Worm (Caenorhabditis elegans) whole organism, midembryonic: ENCODE measurements around the gene madd-3.

ENCODE experiments used
- T22C8.4 ChIP-seq: fragments of 200-800 bp; sonication (Bioruptor generic); IDR thresholded peaks from 2 replicates; pipeline ENCODE4 v1.3.6; 2022; ENCODE audit warnings: missing genetic modification characterization, missing compliant biosample characterization
- cog-1 ChIP-seq: sonication (generic microtip); optimal IDR thresholded peaks from 2 replicates; lab custom pipeline; 2016; ENCODE audit warnings: missing genetic modification characterization, missing compliant biosample characterization
- flt-1 ChIP-seq: fragments of 200-800 bp; sonication (Bioruptor generic); IDR thresholded peaks from 2 replicates; pipeline ENCODE4 v1.3.6; 2022; ENCODE audit warnings: missing genetic modification characterization, missing compliant biosample characterization
- klf-2 ChIP-seq: fragments of 200-800 bp; sonication (Bioruptor generic); conservative IDR thresholded peaks from 2 replicates; pipeline ENCODE4 v1.3.6; 2022; ENCODE audit warnings: missing genetic modification reagents, missing genetic modification characterization, missing compliant biosample characterization
- med-1 ChIP-seq: sonication (generic microtip); optimal IDR thresholded peaks from 2 replicates; lab custom pipeline; 2017; ENCODE audit warnings: missing genetic modification characterization, mild to moderate bottlenecking, missing compliant biosample characterization, antibody characterized with exemption, missing genetic modification reagents; ENCODE audit not compliant: insufficient read depth
- ref-1 ChIP-seq: fragments of 200-800 bp; sonication (Bioruptor generic); conservative IDR thresholded peaks from 2 replicates; pipeline ENCODE4 v1.3.6; 2022; ENCODE audit warnings: missing genetic modification reagents, missing genetic modification characterization, missing compliant biosample characterization
- tab-1 ChIP-seq: fragments of 200-800 bp; sonication (Bioruptor generic); IDR thresholded peaks from 2 replicates; pipeline ENCODE4 v1.3.6; 2022; ENCODE audit warnings: missing genetic modification characterization, missing compliant biosample characterization
- ztf-23 ChIP-seq: fragments of 200-800 bp; sonication (Bioruptor generic); IDR thresholded peaks from 2 replicates; pipeline ENCODE4 v1.3.6; 2022; ENCODE audit warnings: missing genetic modification reagents, missing genetic modification characterization, missing compliant biosample characterization
- ztf-29 ChIP-seq: fragments of 200-800 bp; sonication (Bioruptor generic); IDR thresholded peaks from 2 replicates; pipeline ENCODE4 v1.3.6; 2022; ENCODE audit warnings: missing genetic modification reagents, missing genetic modification characterization, missing compliant biosample characterization

madd-3 gene

ce11 chrX:14292632-14293031 is 3.8 kb downstream of the madd-3 start:
- TF ChIP-seq flt-1 (GFP tag; lab: Robert Waterston, UW): no peak
- TF ChIP-seq ref-1 (GFP tag; lab: Robert Waterston, UW): no peak
- TF ChIP-seq tab-1 (GFP tag; lab: Robert Waterston, UW): no peak
- TF ChIP-seq ztf-23: no peak
- TF ChIP-seq klf-2: no peak
- TF ChIP-seq cog-1 (tag; lab: Kevin White, UChicago): no peak
- TF ChIP-seq med-1: no peak
- no peak for TF ChIP-seq ztf-29 (GFP tag; lab: Robert Waterston, UW)
- TF ChIP-seq T22C8.4 (GFP tag; lab: Robert Waterston, UW): no peak

- no peak for TF ChIP-seq ztf-23
- TF ChIP-seq tab-1 (GFP tag; lab: Robert Waterston, UW): no peak
- TF ChIP-seq T22C8.4 (GFP tag; lab: Robert Waterston, UW): no peak
- no peak for TF ChIP-seq ref-1 (GFP tag; lab: Robert Waterston, UW)
- TF ChIP-seq flt-1 (GFP tag; lab: Robert Waterston, UW): no peak
- TF ChIP-seq med-1: no peak
- no peak for TF ChIP-seq klf-2
- no peak for TF ChIP-seq cog-1 (tag; lab: Kevin White, UChicago)
- no peak for TF ChIP-seq ztf-29 (GFP tag; lab: Robert Waterston, UW)
These were observed 6.5 kb downstream of the madd-3 start for ce11 chrX:14289993-14290392.

ce11 chrX:14287888-14288287 is 8.6 kb downstream of the madd-3 start:
- TF ChIP-seq tab-1 (GFP tag; lab: Robert Waterston, UW) (no peak), ref-1 (GFP tag; lab: Robert Waterston, UW) (no peak), klf-2 (no peak), med-1 (no peak), flt-1 (GFP tag; lab: Robert Waterston, UW) (no peak)

- no peak for TF ChIP-seq med-1
- no peak for TF ChIP-seq ref-1 (GFP tag; lab: Robert Waterston, UW)
- TF ChIP-seq ztf-29 (GFP tag; lab: Robert Waterston, UW): no peak
- no peak for TF ChIP-seq cog-1 (tag; lab: Kevin White, UChicago)
- TF ChIP-seq ztf-23: no peak
- TF ChIP-seq tab-1 (GFP tag; lab: Robert Waterston, UW): no peak
- TF ChIP-seq T22C8.4 (GFP tag; lab: Robert Waterston, UW): no peak
- no peak for TF ChIP-seq klf-2
- no peak for TF ChIP-seq flt-1 (GFP tag; lab: Robert Waterston, UW)
These were observed 14.9 kb downstream of the madd-3 start, which contains the start of gene E02H4.2 for ce11 chrX:14281526-14281925. Gene E02H4.2, minus strand, starts transcription at chrX:14281626.

ce11 chrX:14267781-14268180 is 28.7 kb downstream of the madd-3 start, which contains the start of gene del-1:
Gene del-1, plus strand, starts transcription at chrX:14268081.
- TF ChIP-seq med-1 (no peak), T22C8.4 (GFP tag; lab: Robert Waterston, UW) (no peak), flt-1 (GFP tag; lab: Robert Waterston, UW) (no peak), tab-1 (GFP tag; lab: Robert Waterston, UW) (no peak), cog-1 (tag; lab: Kevin White, UChicago) (no peak), klf-2 (no peak), ztf-23 (no peak), ref-1 (GFP tag; lab: Robert Waterston, UW) (no peak), ztf-29 (GFP tag; lab: Robert Waterston, UW) (no peak)

- TF ChIP-seq cog-1 (tag; lab: Kevin White, UChicago) (no peak), med-1 (no peak), flt-1 (GFP tag; lab: Robert Waterston, UW) (no peak), ztf-29 (GFP tag; lab: Robert Waterston, UW) (no peak), tab-1 (GFP tag; lab: Robert Waterston, UW) (no peak), ztf-23 (no peak), T22C8.4 (GFP tag; lab: Robert Waterston, UW) (no peak), ref-1 (GFP tag; lab: Robert Waterston, UW) (no peak), klf-2 (no peak)
These were observed 29.3 kb downstream of the madd-3 start for ce11 chrX:14267170-14267569.

ce11 chrX:14263473-14263872 is 33.0 kb downstream of the madd-3 start, which contains the start of gene E02H4.8:
Gene E02H4.8, minus strand, starts transcription at chrX:14263573.
- no peak for TF ChIP-seq med-1
- no peak for TF ChIP-seq flt-1 (GFP tag; lab: Robert Waterston, UW)

- no peak for TF ChIP-seq ztf-23
- no peak for TF ChIP-seq T22C8.4 (GFP tag; lab: Robert Waterston, UW)
- no peak for TF ChIP-seq med-1
- TF ChIP-seq klf-2: no peak
- TF ChIP-seq flt-1 (GFP tag; lab: Robert Waterston, UW): no peak
- TF ChIP-seq ref-1 (GFP tag; lab: Robert Waterston, UW): no peak
These were observed 38.8 kb downstream of the madd-3 start, which contains the start of gene E02H4.4 for ce11 chrX:14257661-14258060. Gene E02H4.4, plus strand, starts transcription at chrX:14257961.

- no peak for TF ChIP-seq cog-1 (tag; lab: Kevin White, UChicago)
These were observed 40.5 kb downstream of the madd-3 start, which contains the start of gene E02H4.7 for ce11 chrX:14255973-14256372. Gene E02H4.7, plus strand, starts transcription at chrX:14256273.

- TF ChIP-seq ref-1 (GFP tag; lab: Robert Waterston, UW) (no peak), ztf-23 (no peak), T22C8.4 (GFP tag; lab: Robert Waterston, UW) (no peak), flt-1 (GFP tag; lab: Robert Waterston, UW) (no peak), med-1 (no peak), tab-1 (GFP tag; lab: Robert Waterston, UW) (no peak), ztf-29 (GFP tag; lab: Robert Waterston, UW) (no peak), klf-2 (no peak), cog-1 (tag; lab: Kevin White, UChicago) (no peak)
These were observed 41.4 kb downstream of the madd-3 start, which contains the start of gene E02H4.5 for ce11 chrX:14255031-14255430. Gene E02H4.5, minus strand, starts transcription at chrX:14255131.

ce11 chrX:14252042-14252441 is 44.4 kb downstream of the madd-3 start, which contains the start of gene E02H4.6:
Gene E02H4.6, minus strand, starts transcription at chrX:14252142.
- TF ChIP-seq T22C8.4 (GFP tag; lab: Robert Waterston, UW): no peak
- TF ChIP-seq tab-1 (GFP tag; lab: Robert Waterston, UW): no peak
- no peak for TF ChIP-seq ztf-29 (GFP tag; lab: Robert Waterston, UW)
- TF ChIP-seq ref-1 (GFP tag; lab: Robert Waterston, UW): no peak
- no peak for TF ChIP-seq cog-1 (tag; lab: Kevin White, UChicago)
- TF ChIP-seq klf-2: no peak
